Fruit fly (Drosophila melanogaster) whole organism, pupa: Measurements from ENCODE around the gene Rel.

Experiments
- CG10348 ChIP-seq: fragments of 200-800 bp; sonication (Bioruptor generic); IDR thresholded peaks from 2 replicates; pipeline ENCODE4 v1.3.6; 2022; ENCODE audit warnings: missing biosample characterization, missing genetic modification characterization
- CG12605 ChIP-seq: fragments of 200-800 bp; sonication (Bioruptor generic); IDR thresholded peaks from 2 replicates; pipeline ENCODE4 v1.3.6; 2022; ENCODE audit warnings: missing biosample characterization, missing genetic modification characterization
- CG13204 ChIP-seq: fragments of 200-800 bp; sonication (Bioruptor generic); optimal IDR thresholded peaks from 2 replicates; lab custom pipeline; 2018; ENCODE audit warnings: missing biosample characterization, mild to moderate bottlenecking, missing genetic modification characterization, moderate library complexity
- CG14655 ChIP-seq: fragments of 200-800 bp; sonication (Bioruptor generic); optimal IDR thresholded peaks from 3 replicates; lab custom pipeline; 2017; ENCODE audit warnings: mild to moderate bottlenecking, missing biosample characterization, missing genetic modification reagents, missing genetic modification characterization
- CG34367 ChIP-seq: fragments of 200-800 bp; sonication (Bioruptor generic); optimal IDR thresholded peaks from 2 replicates; lab custom pipeline; 2018; ENCODE audit warnings: missing biosample characterization, mild to moderate bottlenecking, missing genetic modification characterization
- CG8301 ChIP-seq: fragments of 200-800 bp; sonication (Bioruptor generic); optimal IDR thresholded peaks from 2 replicates; lab custom pipeline; 2018; ENCODE audit warnings: missing biosample characterization, mild to moderate bottlenecking, missing genetic modification characterization
- Pif1B ChIP-seq: fragments of 200-800 bp; sonication (Bioruptor generic); optimal IDR thresholded peaks from 3 replicates; lab custom pipeline; 2016; ENCODE audit warnings: missing biosample characterization, missing genetic modification characterization
- Snoo ChIP-seq: fragments of 200-800 bp; sonication (Bioruptor generic); optimal IDR thresholded peaks from 3 replicates; lab custom pipeline; 2017; ENCODE audit warnings: missing biosample characterization, mild to moderate bottlenecking, missing genetic modification characterization, inconsistent platforms
- fd96Ca ChIP-seq: fragments of 200-800 bp; sonication (Bioruptor generic); IDR thresholded peaks from 3 replicates; pipeline ENCODE4 v1.3.6; 2022; ENCODE audit warnings: missing biosample characterization, missing genetic modification characterization

- TF ChIP-seq CG14655 (no peak), Pif1B (GFP tag; lab: Kevin White, UChicago) (no peak), CG34367 (no peak), CG13204 (no peak), CG8301 (tag; lab: Kevin White, UChicago) (no peak), CG10348 (GFP tag; lab: Robert Waterston, UW) (no peak), Snoo (no peak), fd96Ca (no peak), CG12605 (GFP tag; lab: Robert Waterston, UW) (no peak)
These were observed 46.0 kb downstream of the Rel start for dm6 chr3R:9001720-9002240.
